Fruit fly (Drosophila melanogaster): Measurements from ENCODE around the gene CG8774.

Gene CG8774

dm6 chr3R:13334007-13334406 lies 35.4 kb downstream of the CG8774 start, which contains the start of gene PK2-R2:
Gene PK2-R2 (minus strand): TSS chr3R:13334166.
- TF ChIP-seq CG32006 (GFP tag; optimal IDR thresholded peaks at IDR 0.05) (no peak), CG6163 (GFP tag; IDR thresholded peaks at IDR 0.05) (no peak), Sox102F (GFP tag; optimal IDR thresholded peaks at IDR 0.05) (no peak), eg (GFP tag; IDR thresholded peaks at IDR 0.05) (no peak), ss (GFP tag; optimal IDR thresholded peaks at IDR 0.05) (no peak), Hr39 (GFP tag; optimal IDR thresholded peaks at IDR 0.05) (no peak), Gug (GFP tag; IDR thresholded peaks at IDR 0.05) (no peak), cyc (GFP tag; optimal IDR thresholded peaks at IDR 0.05) (no peak), Eip93F (GFP tag; optimal IDR thresholded peaks at IDR 0.05) (no peak), CG10631 (GFP tag; optimal IDR thresholded peaks at IDR 0.05) (no peak), Blimp-1 (GFP tag; optimal IDR thresholded peaks at IDR 0.05) (no peak), CG9139 (GFP tag; optimal IDR thresholded peaks at IDR 0.05) (no peak), fd59A (GFP tag; optimal IDR thresholded peaks at IDR 0.05) (no peak), acj6 (GFP tag; optimal IDR thresholded peaks at IDR 0.05) (no peak), salr (GFP tag; optimal IDR thresholded peaks at IDR 0.05) (no peak), fkh (GFP tag; optimal IDR thresholded peaks at IDR 0.05) (no peak), CG6276 (GFP tag; optimal IDR thresholded peaks at IDR 0.05) (no peak), topi (GFP tag; optimal IDR thresholded peaks at IDR 0.05) (no peak), Ets96B (tag; optimal IDR thresholded peaks at IDR 0.05) (no peak)

dm6 chr3R:13338030-13338429 lies 39.5 kb downstream of the CG8774 start, which contains the start of gene PK2-R1:
Gene PK2-R1 (plus strand): TSS chr3R:13338330.
- no peak for TF ChIP-seq CG8632 (GFP tag; optimal IDR thresholded peaks at IDR 0.05)
- TF ChIP-seq acj6 (GFP tag; optimal IDR thresholded peaks at IDR 0.05) = no peak
